Worm (Caenorhabditis elegans) whole organism, young adult: ENCODE results near the gene mspn-1.

Experiments used
- F57A8.1 ChIP-seq: fragments of 200-800 bp; sonication (Bioruptor generic); optimal IDR thresholded peaks from 2 replicates; lab custom pipeline; 2018; ENCODE audit warnings: mild to moderate bottlenecking, missing genetic modification characterization, moderate library complexity, missing compliant biosample characterization
- K11D2.4 ChIP-seq: fragments of 200-800 bp; sonication (Bioruptor generic); IDR thresholded peaks from 2 replicates; pipeline ENCODE4 v1.3.6; 2022; ENCODE audit warnings: missing genetic modification reagents, missing genetic modification characterization, missing compliant biosample characterization
- ama-1 ChIP-seq, 3 experiments: fragments of 150-350 bp in 1 of 3; sonication (generic microtip) in 2 of 3; optimal IDR thresholded peaks; 2 replicates each; lab custom pipeline; 2014 to 2018; ENCODE audit warnings: missing biosample characterization in 2 of 3, missing genetic modification characterization in 2 of 3, missing genetic modification reagents in 2 of 3
- bed-2 ChIP-seq: fragments of 200-800 bp; sonication (Bioruptor generic); IDR thresholded peaks from 2 replicates; pipeline ENCODE4 v1.3.6; 2022; ENCODE audit warnings: missing genetic modification reagents, missing genetic modification characterization, missing compliant biosample characterization
- ceh-40 ChIP-seq: fragments of 200-800 bp; sonication (Bioruptor generic); IDR thresholded peaks from 2 replicates; pipeline ENCODE4 v1.3.6; 2022; ENCODE audit warnings: missing genetic modification characterization, missing compliant biosample characterization
- hmg-20 ChIP-seq: fragments of 200-800 bp; sonication (Bioruptor generic); IDR thresholded peaks from 2 replicates; pipeline ENCODE4 v1.3.6; 2022; ENCODE audit warnings: missing genetic modification reagents, missing genetic modification characterization, missing compliant biosample characterization
- let-526 ChIP-seq: fragments of 200-800 bp; sonication (Bioruptor generic); IDR thresholded peaks from 2 replicates; pipeline ENCODE4 v1.3.6; 2022; ENCODE audit warnings: missing genetic modification reagents, missing genetic modification characterization, missing compliant biosample characterization
- nfya-1 ChIP-seq: sonication (generic microtip); optimal IDR thresholded peaks from 2 replicates; lab custom pipeline; 2017; ENCODE audit warnings: antibody characterized with exemption, missing compliant biosample characterization, missing genetic modification characterization, borderline replicate concordance; ENCODE audit not compliant: insufficient read depth
- pha-4 ChIP-seq: fragments of 150-350 bp; sonication (generic microtip); optimal IDR thresholded peaks from 2 replicates; lab custom pipeline; 2014; ENCODE audit warnings: missing biosample characterization, missing genetic modification reagents, missing genetic modification characterization
- rpc-1 ChIP-seq, 2 experiments: fragments of 150-350 bp in 1 of 2; sonication (generic microtip) in 1 of 2; optimal IDR thresholded peaks; 2 replicates each; lab custom pipeline; 2014 to 2018; ENCODE audit warnings: missing biosample characterization in 1 of 2, missing genetic modification characterization in 1 of 2, missing genetic modification reagents in 1 of 2, missing genotype in 1 of 2
- snpc-4 ChIP-seq, 5 experiments: fragments of 150-350 bp in 1 of 5; sonication (generic microtip) in 4 of 5; optimal IDR thresholded peaks; 2 replicates each; lab custom pipeline; 2014 to 2018; ENCODE audit warnings: missing genetic modification characterization in 5 of 5, missing biosample characterization in 3 of 5, antibody characterized with exemption in 2 of 5, mild to moderate bottlenecking in 2 of 5, missing compliant biosample characterization in 2 of 5, missing genotype in 2 of 5, moderate library complexity in 2 of 5, missing genetic modification reagents in 1 of 5
- unc-62 ChIP-seq: fragments of 150-350 bp; optimal IDR thresholded peaks from 2 replicates; lab custom pipeline; 2014; ENCODE audit warnings: missing biosample characterization, missing genetic modification reagents, missing genetic modification characterization

DNA sequence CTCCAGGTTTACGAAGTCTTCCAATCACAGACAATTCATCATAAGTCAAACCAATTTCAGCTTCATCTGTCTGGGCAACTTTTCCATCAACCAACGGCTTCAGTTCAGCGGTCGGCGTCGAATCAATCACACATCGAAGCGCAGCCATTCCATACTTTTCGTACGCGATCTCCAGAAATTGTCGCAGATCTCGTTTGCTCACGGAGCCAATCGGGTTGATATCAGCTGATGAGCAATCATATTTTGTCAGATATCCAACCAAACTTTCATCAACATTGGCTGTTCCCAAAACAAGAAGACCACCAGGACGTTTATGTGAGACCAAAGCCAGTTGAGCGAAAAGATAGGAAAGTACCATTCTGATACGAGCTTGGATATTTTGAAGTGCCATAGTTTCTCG is 37.6 kb downstream of the mspn-1 start:
- no peak for TF ChIP-seq pha-4 (tag; lab: Kevin White, UChicago)
- no peak for TF ChIP-seq nfya-1 (tag; lab: Kevin White, UChicago)
- TF ChIP-seq rpc-1 (optimal IDR thresholded peaks at IDR 0.05; lab: Kevin White, UChicago): no peak
- TF ChIP-seq rpc-1 (tag; optimal IDR thresholded peaks at IDR 0.05; lab: Kevin White, UChicago): no peak
- no peak for TF ChIP-seq bed-2 (GFP tag; lab: Robert Waterston, UW)
- TF ChIP-seq let-526 (GFP tag; lab: Robert Waterston, UW): no peak
- no peak for TF ChIP-seq hmg-20 (GFP tag; lab: Robert Waterston, UW)
- TF ChIP-seq F57A8.1: no peak
- no peak for TF ChIP-seq ceh-40 (GFP tag; lab: Robert Waterston, UW)
- no peak for TF ChIP-seq unc-62 (GFP tag; lab: Kevin White, UChicago)
- TF ChIP-seq ama-1 (optimal IDR thresholded peaks at IDR 0.05; lab: Kevin White, UChicago): no peak
- no peak for TF ChIP-seq ama-1 (GFP tag; optimal IDR thresholded peaks at IDR 0.05; lab: Kevin White, UChicago)
- no peak for TF ChIP-seq snpc-4 (GFP tag; optimal IDR thresholded peaks at IDR 0.05; lab: Kevin White, UChicago)
- TF ChIP-seq snpc-4 (tag; optimal IDR thresholded peaks at IDR 0.05; lab: Kevin White, UChicago): no peak
- no peak for TF ChIP-seq K11D2.4 (GFP tag; lab: Robert Waterston, UW)
